Fruit fly (Drosophila melanogaster) ovary, adult (tissue): Measurements from ENCODE around the gene CG9166.

Experiments
- CG17801 ChIP-seq: fragments of 200-800 bp; optimal IDR thresholded peaks from 2 replicates; lab custom pipeline; 2019; ENCODE audit warnings: missing biosample characterization, mild to moderate bottlenecking, missing genetic modification characterization, moderate library complexity; ENCODE audit not compliant: partially characterized antibody

CG9166 gene

dm6 chr3L:1352065-1352464, 1.1 kb downstream of the CG9166 start:
- TF ChIP-seq CG17801 (GFP tag; lab: Kevin White, UChicago) = peak; percentile 50

dm6 chr3L:1354214-1354613, 3.3 kb downstream of the CG9166 start:
- TF ChIP-seq CG17801 (GFP tag; lab: Kevin White, UChicago) = no peak

dm6 chr3L:1358338-1358737, 7.4 kb downstream of the CG9166 start:
- TF ChIP-seq CG17801 (GFP tag; lab: Kevin White, UChicago) = no peak

dm6 chr3L:1364368-1364767, 13.5 kb downstream of the CG9166 start:
- TF ChIP-seq CG17801 (GFP tag; lab: Kevin White, UChicago) = no peak

dm6 chr3L:1366879-1367650, 16.1 kb downstream of the CG9166 start:
- TF ChIP-seq CG17801 (GFP tag; lab: Kevin White, UChicago) = no peak

dm6 chr3L:1368201-1368617, 17.3 kb downstream of the CG9166 start:
- no peak for TF ChIP-seq CG17801 (GFP tag; lab: Kevin White, UChicago)

dm6 chr3L:1370099-1370678, 19.3 kb downstream of the CG9166 start, which contains the start of gene ru:
Gene ru (plus strand): TSS chr3L:1370628.
- no peak for TF ChIP-seq CG17801 (GFP tag; lab: Kevin White, UChicago)

- no peak for TF ChIP-seq CG17801 (GFP tag; lab: Kevin White, UChicago)
Observed at dm6 chr3L:1370939-1371338, 20.0 kb downstream of the CG9166 start.

- peak; percentile 55 for TF ChIP-seq CG17801 (GFP tag; lab: Kevin White, UChicago)
Observed at dm6 chr3L:1374438-1375133, 23.7 kb downstream of the CG9166 start.

dm6 chr3L:1376014-1376745, 25.3 kb downstream of the CG9166 start:
- TF ChIP-seq CG17801 (GFP tag; lab: Kevin White, UChicago) = no peak

- TF ChIP-seq CG17801 (GFP tag; lab: Kevin White, UChicago) = no peak
Observed at dm6 chr3L:1378098-1378645, 27.3 kb downstream of the CG9166 start.

dm6 chr3L:1378862-1379543, 28.1 kb downstream of the CG9166 start:
- no peak for TF ChIP-seq CG17801 (GFP tag; lab: Kevin White, UChicago)

dm6 chr3L:1379741-1380465, 29.0 kb downstream of the CG9166 start:
- no peak for TF ChIP-seq CG17801 (GFP tag; lab: Kevin White, UChicago)
